Fruit fly (Drosophila melanogaster) whole organism: ENCODE measurements around the gene Diap1.

ENCODE experiments used
- CG8478 ChIP-seq: fragments of >200 bp; optimal IDR thresholded peaks from 2 replicates; lab custom pipeline; 2018; ENCODE audit warnings: inconsistent platforms
- Dll ChIP-seq: fragments of >200 bp; optimal IDR thresholded peaks from 2 replicates; lab custom pipeline; 2017
- EcR ChIP-seq, 2 experiments: fragments of >200 bp; optimal IDR thresholded peaks; 2 replicates each; lab custom pipeline; 2017; ENCODE audit warnings: missing biosample characterization in 2 of 2, missing genetic modification characterization in 2 of 2, missing genetic modification reagents in 2 of 2
- pan ChIP-seq: fragments of >200 bp; optimal IDR thresholded peaks from 2 replicates; lab custom pipeline; 2017
- psq ChIP-seq: fragments of >200 bp; optimal IDR thresholded peaks from 2 replicates; lab custom pipeline; 2017
- usp ChIP-seq: fragments of >200 bp; optimal IDR thresholded peaks from 2 replicates; lab custom pipeline; 2017; ENCODE audit warnings: missing biosample characterization, missing genetic modification characterization, mixed read lengths

Diap1 gene

dm6 chr3L:16018721-16019120, 32.1 kb downstream of the Diap1 start:
- TF ChIP-seq pan (no peak), Dll (lab: Kevin White, UChicago) (no peak), psq (lab: Kevin White, UChicago) (no peak), CG8478 (lab: Kevin White, UChicago) (no peak), usp (GFP tag; lab: Kevin White, UChicago) (no peak), EcR (GFP tag; optimal IDR thresholded peaks at IDR 0.05; lab: Kevin White, UChicago) (no peak)

dm6 chr3L:16018251-16018583, 32.6 kb downstream of the Diap1 start:
- TF ChIP-seq psq (lab: Kevin White, UChicago) (no peak), EcR (GFP tag; optimal IDR thresholded peaks at IDR 0.05; lab: Kevin White, UChicago) (no peak), CG8478 (lab: Kevin White, UChicago) (no peak), pan (no peak), usp (GFP tag; lab: Kevin White, UChicago) (no peak)

- TF ChIP-seq EcR (GFP tag; optimal IDR thresholded peaks at IDR 0.05; lab: Kevin White, UChicago) = no peak
- no peak for TF ChIP-seq psq (lab: Kevin White, UChicago)
- TF ChIP-seq Dll (lab: Kevin White, UChicago) = no peak
- no peak for TF ChIP-seq usp (GFP tag; lab: Kevin White, UChicago)
- TF ChIP-seq CG8478 (lab: Kevin White, UChicago) = no peak
- no peak for TF ChIP-seq pan
Measured at dm6 chr3L:16017528-16018250, 33.1 kb downstream of the Diap1 start.

- TF ChIP-seq EcR (GFP tag; optimal IDR thresholded peaks at IDR 0.05; lab: Kevin White, UChicago) (no peak), CG8478 (lab: Kevin White, UChicago) (no peak), pan (no peak), usp (GFP tag; lab: Kevin White, UChicago) (no peak), psq (lab: Kevin White, UChicago) (no peak), Dll (lab: Kevin White, UChicago) (no peak)
Measured at dm6 chr3L:16016911-16017310, 33.9 kb downstream of the Diap1 start.

- TF ChIP-seq CG8478 (lab: Kevin White, UChicago) (no peak), EcR (GFP tag; optimal IDR thresholded peaks at IDR 0.05; lab: Kevin White, UChicago) (no peak), Dll (lab: Kevin White, UChicago) (no peak), usp (GFP tag; lab: Kevin White, UChicago) (no peak), psq (lab: Kevin White, UChicago) (no peak), pan (no peak)
Measured at dm6 chr3L:16015765-16016760, 34.8 kb downstream of the Diap1 start.

- TF ChIP-seq EcR (GFP tag; optimal IDR thresholded peaks at IDR 0.05; lab: Kevin White, UChicago) (no peak), pan (no peak), CG8478 (lab: Kevin White, UChicago) (no peak), Dll (lab: Kevin White, UChicago) (no peak), psq (lab: Kevin White, UChicago) (no peak), usp (GFP tag; lab: Kevin White, UChicago) (no peak)
Measured at dm6 chr3L:16014515-16014914, 36.3 kb downstream of the Diap1 start.

- TF ChIP-seq psq (lab: Kevin White, UChicago) (no peak), Dll (lab: Kevin White, UChicago) (no peak), usp (GFP tag; lab: Kevin White, UChicago) (no peak), CG8478 (lab: Kevin White, UChicago) (no peak), EcR (GFP tag; optimal IDR thresholded peaks at IDR 0.05; lab: Kevin White, UChicago) (no peak), pan (no peak)
Measured at dm6 chr3L:16013198-16013982, 37.4 kb downstream of the Diap1 start.

- TF ChIP-seq pan (no peak), EcR (GFP tag; optimal IDR thresholded peaks at IDR 0.05; lab: Kevin White, UChicago) (no peak), psq (lab: Kevin White, UChicago) (no peak), usp (GFP tag; lab: Kevin White, UChicago) (no peak), CG8478 (lab: Kevin White, UChicago) (no peak), Dll (lab: Kevin White, UChicago) (no peak)
Measured at dm6 chr3L:16012315-16012950, 38.4 kb downstream of the Diap1 start.

dm6 chr3L:16011319-16012210, 39.3 kb downstream of the Diap1 start, which contains the start of gene mib1:
TSS of gene mib1 (minus strand) at chr3L:16011812.
- peak; percentile 3 for TF ChIP-seq CG8478 (lab: Kevin White, UChicago)
- TF ChIP-seq Dll (lab: Kevin White, UChicago) = no peak

dm6 chr3L:16010176-16010575, 40.7 kb downstream of the Diap1 start:
- TF ChIP-seq Dll (lab: Kevin White, UChicago) (no peak), EcR (GFP tag; optimal IDR thresholded peaks at IDR 0.05; lab: Kevin White, UChicago) (no peak), usp (GFP tag; lab: Kevin White, UChicago) (no peak), psq (lab: Kevin White, UChicago) (no peak), pan (no peak), CG8478 (lab: Kevin White, UChicago) (no peak)
